Worm (Caenorhabditis elegans) whole organism, L3 larva: ENCODE measurements around the gene skat-1.
A peak's percentile ranks its signal among the peaks of the same experiment; 100 is the strongest.

Source experiments
- R02D3.7 ChIP-seq: fragments of 150-350 bp; optimal IDR thresholded peaks from 2 replicates; lab custom pipeline; 2014; ENCODE audit warnings: missing biosample characterization, missing genetic modification characterization
- ama-1 ChIP-seq: fragments of 150-350 bp; optimal IDR thresholded peaks from 2 replicates; lab custom pipeline; 2018
- ceh-16 ChIP-seq: sonication (generic microtip); optimal IDR thresholded peaks from 2 replicates; lab custom pipeline; 2017; ENCODE audit warnings: missing biosample characterization, missing genetic modification characterization
- ceh-9 ChIP-seq: sonication (generic microtip); optimal IDR thresholded peaks from 2 replicates; lab custom pipeline; 2018; ENCODE audit warnings: missing biosample characterization, missing genetic modification characterization
- egl-27 ChIP-seq: sonication (generic microtip); optimal IDR thresholded peaks from 4 replicates; lab custom pipeline; 2017; ENCODE audit warnings: missing biosample characterization, missing genetic modification reagents, missing genetic modification characterization
- egl-5 ChIP-seq: fragments of 150-350 bp; optimal IDR thresholded peaks from 2 replicates; lab custom pipeline; 2017; ENCODE audit warnings: missing biosample characterization, missing genetic modification reagents, missing genetic modification characterization, inconsistent platforms
- elt-1 ChIP-seq: fragments of 150-350 bp; optimal IDR thresholded peaks from 2 replicates; lab custom pipeline; 2014; ENCODE audit warnings: missing biosample characterization, missing genetic modification characterization
- elt-2 ChIP-seq: sonication (generic microtip); optimal IDR thresholded peaks from 2 replicates; lab custom pipeline; 2016; ENCODE audit warnings: missing genetic modification reagents, mild to moderate bottlenecking, missing genetic modification characterization, missing compliant biosample characterization
- elt-3 ChIP-seq, 3 experiments: fragments of 150-350 bp in 1 of 3; sonication (generic microtip) in 2 of 3; optimal IDR thresholded peaks; 2 replicates in 2 of 3; 4 replicates in 1 of 3; lab custom pipeline; 2014 to 2017; ENCODE audit warnings: missing biosample characterization in 3 of 3, missing genetic modification characterization in 3 of 3
- eor-1 ChIP-seq, 2 experiments: fragments of 150-350 bp; optimal IDR thresholded peaks; 2 replicates each; lab custom pipeline; 2014 to 2018; ENCODE audit warnings: missing biosample characterization in 2 of 2, missing genetic modification characterization in 2 of 2
- fkh-10 ChIP-seq: sonication (generic microtip); optimal IDR thresholded peaks from 2 replicates; lab custom pipeline; 2017; ENCODE audit warnings: missing biosample characterization, missing genetic modification reagents, missing genetic modification characterization
- fos-1 ChIP-seq: fragments of 150-350 bp; optimal IDR thresholded peaks from 2 replicates; lab custom pipeline; 2014; ENCODE audit warnings: missing biosample characterization, missing genetic modification characterization
- hmg-11 ChIP-seq: sonication (generic microtip); optimal IDR thresholded peaks from 2 replicates; lab custom pipeline; 2016; ENCODE audit warnings: missing genetic modification characterization, missing compliant biosample characterization
- jun-1 ChIP-seq: fragments of 150-350 bp; optimal IDR thresholded peaks from 2 replicates; lab custom pipeline; 2014; ENCODE audit warnings: missing biosample characterization, missing genetic modification reagents, missing genetic modification characterization
- lin-15B ChIP-seq: fragments of 150-350 bp; optimal IDR thresholded peaks from 2 replicates; lab custom pipeline; 2014; ENCODE audit warnings: missing biosample characterization, missing genetic modification characterization
- lin-39 ChIP-seq: fragments of 150-350 bp; optimal IDR thresholded peaks from 2 replicates; lab custom pipeline; 2018; ENCODE audit warnings: missing biosample characterization, missing genetic modification reagents, missing genetic modification characterization
- lsy-12 ChIP-seq: sonication (generic microtip); optimal IDR thresholded peaks from 2 replicates; lab custom pipeline; 2016; ENCODE audit warnings: mild to moderate bottlenecking, missing genetic modification characterization, missing compliant biosample characterization
- mdl-1 ChIP-seq: fragments of 150-350 bp; optimal IDR thresholded peaks from 2 replicates; lab custom pipeline; 2014; ENCODE audit warnings: missing biosample characterization, missing genetic modification characterization
- mml-1 ChIP-seq: fragments of 150-350 bp; sonication (generic microtip); optimal IDR thresholded peaks from 3 replicates; lab custom pipeline; 2014; ENCODE audit warnings: missing biosample characterization, missing genetic modification characterization
- nfya-1 ChIP-seq: sonication (generic microtip); optimal IDR thresholded peaks from 2 replicates; lab custom pipeline; 2017; ENCODE audit warnings: missing genetic modification characterization, mild to moderate bottlenecking, missing compliant biosample characterization, antibody characterized with exemption, moderate library complexity; ENCODE audit not compliant: insufficient read depth
- nhr-11 ChIP-seq: fragments of 150-350 bp; optimal IDR thresholded peaks from 2 replicates; lab custom pipeline; 2014; ENCODE audit warnings: missing biosample characterization, missing genetic modification characterization
- nhr-12 ChIP-seq: fragments of 150-350 bp; optimal IDR thresholded peaks from 2 replicates; lab custom pipeline; 2014; ENCODE audit warnings: missing biosample characterization, missing genetic modification characterization
- nhr-23 ChIP-seq: fragments of 150-350 bp; optimal IDR thresholded peaks from 2 replicates; lab custom pipeline; 2014; ENCODE audit warnings: missing biosample characterization, missing genetic modification reagents, missing genetic modification characterization
- nhr-25 ChIP-seq: sonication (generic microtip); optimal IDR thresholded peaks from 2 replicates; lab custom pipeline; 2017; ENCODE audit warnings: missing biosample characterization, missing genetic modification characterization
- nhr-28 ChIP-seq: fragments of 150-350 bp; optimal IDR thresholded peaks from 2 replicates; lab custom pipeline; 2014; ENCODE audit warnings: missing biosample characterization, missing genetic modification characterization
- nhr-43 ChIP-seq: sonication (generic microtip); optimal IDR thresholded peaks from 2 replicates; lab custom pipeline; 2016; ENCODE audit warnings: mild to moderate bottlenecking, missing genetic modification characterization, missing compliant biosample characterization; ENCODE audit not compliant: poor library complexity, severe bottlenecking
- nhr-67 ChIP-seq: fragments of 150-350 bp; optimal IDR thresholded peaks from 2 replicates; lab custom pipeline; 2014; ENCODE audit warnings: missing biosample characterization, missing genetic modification characterization
- nhr-76 ChIP-seq: fragments of 150-350 bp; sonication (generic microtip); optimal IDR thresholded peaks from 5 replicates; lab custom pipeline; 2014; ENCODE audit warnings: missing biosample characterization, missing genetic modification characterization
- pha-4 ChIP-seq: fragments of 150-350 bp; optimal IDR thresholded peaks from 2 replicates; lab custom pipeline; 2014; ENCODE audit warnings: missing biosample characterization, missing genetic modification reagents, missing genetic modification characterization
- pqm-1 ChIP-seq: fragments of 150-350 bp; optimal IDR thresholded peaks from 2 replicates; lab custom pipeline; 2017; ENCODE audit warnings: missing biosample characterization, missing genetic modification characterization, inconsistent platforms
- sea-2 ChIP-seq: fragments of 150-350 bp; sonication (generic microtip); optimal IDR thresholded peaks from 4 replicates; lab custom pipeline; 2014; ENCODE audit warnings: missing biosample characterization, missing genetic modification reagents, missing genetic modification characterization
- snpc-4 ChIP-seq: fragments of 150-350 bp; optimal IDR thresholded peaks from 2 replicates; lab custom pipeline; 2014; ENCODE audit warnings: missing biosample characterization, missing genetic modification characterization
- tbx-2 ChIP-seq: sonication (generic microtip); optimal IDR thresholded peaks from 2 replicates; lab custom pipeline; 2016; ENCODE audit warnings: mild to moderate bottlenecking, missing genetic modification characterization, missing compliant biosample characterization
- unc-62 ChIP-seq: fragments of 150-350 bp; sonication (generic microtip); optimal IDR thresholded peaks from 4 replicates; lab custom pipeline; 2014; ENCODE audit warnings: missing biosample characterization, missing genetic modification reagents, missing genetic modification characterization
- zag-1 ChIP-seq: fragments of 150-350 bp; optimal IDR thresholded peaks from 2 replicates; lab custom pipeline; 2014; ENCODE audit warnings: missing biosample characterization, missing genetic modification characterization

Gene skat-1

ce11 chrIII:8986872-8987271 lies 9.7 kb downstream of the skat-1 start:
- TF ChIP-seq pha-4 (tag; lab: Kevin White, UChicago) (no peak), mdl-1 (tag; lab: Kevin White, UChicago) (no peak), nhr-76 (tag; lab: Kevin White, UChicago) (no peak), lin-39 (tag; lab: Kevin White, UChicago) (no peak), fos-1 (tag; lab: Kevin White, UChicago) (no peak), nhr-25 (tag; lab: Kevin White, UChicago) (peak; percentile 2), elt-3 (tag; optimal IDR thresholded peaks at IDR 0.05; lab: Kevin White, UChicago) (peak; percentile 77 to 99 (median 96)), nhr-11 (no peak), egl-27 (no peak), nhr-43 (peak; percentile 63), unc-62 (GFP tag; lab: Kevin White, UChicago) (peak; percentile 3), nhr-23 (tag; lab: Kevin White, UChicago) (peak; percentile 73), elt-2 (tag; lab: Kevin White, UChicago) (peak; percentile 4), R02D3.7 (tag; lab: Kevin White, UChicago) (peak; percentile 48)

DNA sequence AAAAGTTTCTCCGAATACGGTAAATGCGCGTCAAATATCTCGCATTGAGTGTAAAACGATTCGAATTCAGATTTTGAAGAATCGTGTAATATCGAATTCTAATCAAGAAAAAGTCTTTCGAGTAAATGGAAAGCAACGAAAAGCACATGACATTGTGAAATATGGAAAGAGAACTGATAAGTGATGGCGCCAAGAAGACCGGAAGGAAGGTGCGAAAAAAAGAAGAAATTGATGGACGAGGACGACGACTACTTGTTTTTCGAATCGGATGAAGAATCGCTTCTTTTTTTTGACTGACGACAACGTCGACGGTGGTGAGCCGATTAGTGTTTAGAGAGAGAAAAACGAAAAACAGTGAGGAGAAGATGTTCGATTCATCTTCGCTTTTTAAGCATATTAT lies 10.6 kb downstream of the skat-1 start:
- TF ChIP-seq pqm-1 (tag; lab: Kevin White, UChicago): peak; percentile 21
- TF ChIP-seq nhr-28 (tag; lab: Kevin White, UChicago): no peak
- TF ChIP-seq elt-2 (tag; lab: Kevin White, UChicago): peak; percentile 62
- no peak for TF ChIP-seq eor-1 (tag; optimal IDR thresholded peaks at IDR 0.05; lab: Kevin White, UChicago)

- TF ChIP-seq pqm-1 (tag; lab: Kevin White, UChicago): no peak
- no peak for TF ChIP-seq elt-1 (tag; lab: Kevin White, UChicago)
- no peak for TF ChIP-seq ama-1 (lab: Kevin White, UChicago)
- TF ChIP-seq sea-2 (GFP tag; lab: Kevin White, UChicago): no peak
- no peak for TF ChIP-seq ceh-16 (tag; lab: Kevin White, UChicago)
- no peak for TF ChIP-seq tbx-2 (tag; lab: Kevin White, UChicago)
- no peak for TF ChIP-seq nhr-67 (tag; lab: Kevin White, UChicago)
- TF ChIP-seq lin-39 (tag; lab: Kevin White, UChicago): no peak
- TF ChIP-seq nhr-76 (tag; lab: Kevin White, UChicago): no peak
- TF ChIP-seq mdl-1 (tag; lab: Kevin White, UChicago): no peak
- TF ChIP-seq elt-2 (tag; lab: Kevin White, UChicago): no peak
- no peak for TF ChIP-seq nhr-12 (tag; lab: Kevin White, UChicago)
- no peak for TF ChIP-seq egl-5 (tag; lab: Kevin White, UChicago)
- TF ChIP-seq eor-1 (tag; optimal IDR thresholded peaks at IDR 0.05; lab: Kevin White, UChicago): no peak
- TF ChIP-seq nhr-23 (tag; lab: Kevin White, UChicago): no peak
Measured at ce11 chrIII:8985461-8985860, 11.1 kb downstream of the skat-1 start.

ce11 chrIII:8984960-8985359 lies 11.6 kb downstream of the skat-1 start:
- TF ChIP-seq R02D3.7 (tag; lab: Kevin White, UChicago) (peak; percentile 2), elt-3 (tag; optimal IDR thresholded peaks at IDR 0.05; lab: Kevin White, UChicago) (no peak), nfya-1 (tag; lab: Kevin White, UChicago) (peak; percentile 85), mml-1 (no peak), nhr-28 (tag; lab: Kevin White, UChicago) (no peak), tbx-2 (tag; lab: Kevin White, UChicago) (peak; percentile 9), lsy-12 (peak; percentile 11), nhr-25 (tag; lab: Kevin White, UChicago) (peak; percentile 54), snpc-4 (peak; percentile 46), nhr-23 (tag; lab: Kevin White, UChicago) (peak; percentile 40), pha-4 (tag; lab: Kevin White, UChicago) (peak; percentile 74), lin-39 (tag; lab: Kevin White, UChicago) (peak; percentile 61), hmg-11 (peak; percentile 39), ceh-9 (tag; lab: Kevin White, UChicago) (no peak), egl-27 (no peak), fkh-10 (GFP tag; lab: Kevin White, UChicago) (peak; percentile 7), lin-15B (tag; lab: Kevin White, UChicago) (peak; percentile 32), elt-2 (tag; lab: Kevin White, UChicago) (peak; percentile 31), egl-5 (tag; lab: Kevin White, UChicago) (peak; percentile 86), jun-1 (tag; lab: Kevin White, UChicago) (peak; percentile 38), zag-1 (no peak)
